Fruit fly (Drosophila melanogaster): ENCODE measurements around the gene CG13361.
A peak's percentile ranks its signal among the peaks of the same experiment; 100 is the strongest.

The CG13361 gene

DNA sequence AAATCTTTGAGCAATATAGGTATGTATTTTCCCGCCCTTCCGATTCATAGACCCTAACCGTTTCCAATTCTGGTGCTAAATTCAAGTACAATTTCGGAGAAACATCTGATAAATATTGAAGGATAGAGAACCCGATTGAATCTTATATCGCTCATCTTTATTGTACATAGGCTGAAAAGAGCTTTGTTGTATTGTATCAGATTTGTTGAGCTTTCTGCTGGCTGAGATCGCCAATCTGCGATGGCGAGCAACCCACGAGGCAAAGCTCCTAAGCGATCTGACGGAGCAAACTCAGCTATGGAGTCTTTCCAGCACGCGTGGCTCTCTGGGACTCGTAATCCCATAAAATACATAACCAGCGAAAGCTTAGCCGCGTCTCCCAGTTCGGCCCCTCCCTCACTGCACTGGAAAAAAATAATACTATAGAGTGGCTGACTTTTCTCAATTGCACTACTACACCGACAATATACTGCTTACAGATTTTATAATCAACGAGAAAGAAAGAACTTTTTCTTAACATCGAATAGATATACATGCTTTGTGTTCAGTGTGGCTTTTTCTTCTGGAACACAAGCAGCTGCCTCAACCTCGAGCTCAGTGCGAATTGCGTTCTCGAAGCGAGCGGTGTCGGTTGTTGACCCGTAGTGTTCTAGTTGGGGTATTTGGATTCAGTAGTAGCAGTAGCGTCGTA lies 2.3 kb upstream of the CG13361 start:
- TF ChIP-seq CG3919 (GFP tag; optimal IDR thresholded peaks at IDR 0.05) (peak; percentile 88), CG6808 (GFP tag; optimal IDR thresholded peaks at IDR 0.05) (peak; percentile 77), fd85E (GFP tag; optimal IDR thresholded peaks at IDR 0.05) (peak; percentile 69), Hr38 (GFP tag; optimal IDR thresholded peaks at IDR 0.05) (peak; percentile 60), Gug (GFP tag; IDR thresholded peaks at IDR 0.05) (peak; percentile 90), CG8119 (GFP tag; IDR thresholded peaks at IDR 0.05) (peak; percentile 92), dsx (GFP tag; optimal IDR thresholded peaks at IDR 0.05; ENCODE audit: poor library complexity, severe bottlenecking) (peak; percentile 79), Sox102F (GFP tag; optimal IDR thresholded peaks at IDR 0.05) (peak; percentile 85), ss (GFP tag; optimal IDR thresholded peaks at IDR 0.05) (peak; percentile 84), esn (GFP tag; optimal IDR thresholded peaks at IDR 0.05) (peak; percentile 83), Lpt (GFP tag; optimal IDR thresholded peaks at IDR 0.05) (peak; percentile 88), CG16779 (tag; optimal IDR thresholded peaks at IDR 0.05) (peak; percentile 78), Sox14 (GFP tag; optimal IDR thresholded peaks at IDR 0.05) (peak; percentile 94), CG6854 (GFP tag; optimal IDR thresholded peaks at IDR 0.05) (no peak), CG11294 (GFP tag; IDR thresholded peaks at IDR 0.05) (peak; percentile 82), CG8632 (GFP tag; optimal IDR thresholded peaks at IDR 0.05) (peak; percentile 78), fd59A (GFP tag; optimal IDR thresholded peaks at IDR 0.05) (peak; percentile 68), CG34406 (GFP tag; optimal IDR thresholded peaks at IDR 0.05) (peak; percentile 71), topi (GFP tag; optimal IDR thresholded peaks at IDR 0.05) (peak; percentile 81), Ets21C (GFP tag; optimal IDR thresholded peaks at IDR 0.05) (peak; percentile 67), CG31627 (GFP tag; optimal IDR thresholded peaks at IDR 0.05) (peak; percentile 80), achi (GFP tag; optimal IDR thresholded peaks at IDR 0.05) (peak; percentile 82), Eip78C (GFP tag) (peak; percentile 97), CG32006 (GFP tag; optimal IDR thresholded peaks at IDR 0.05) (peak; percentile 91), vri (GFP tag; optimal IDR thresholded peaks at IDR 0.05) (peak; percentile 96), Eip93F (GFP tag; optimal IDR thresholded peaks at IDR 0.05) (no peak), CG15336 (GFP tag; IDR thresholded peaks at IDR 0.05) (peak; percentile 91), Sox15 (GFP tag; optimal IDR thresholded peaks at IDR 0.05) (peak; percentile 65), CG8319 (GFP tag; optimal IDR thresholded peaks at IDR 0.05) (peak; percentile 48), CG7368 (GFP tag; optimal IDR thresholded peaks at IDR 0.05) (peak; percentile 83), CG4318 (GFP tag; optimal IDR thresholded peaks at IDR 0.05) (peak; percentile 81), CG11902 (GFP tag; optimal IDR thresholded peaks at IDR 0.05) (peak; percentile 64), Hr4 (GFP tag; optimal IDR thresholded peaks at IDR 0.05) (peak; percentile 91), fkh (GFP tag; optimal IDR thresholded peaks at IDR 0.05) (peak; percentile 52), Hr39 (GFP tag; optimal IDR thresholded peaks at IDR 0.05) (peak; percentile 84), dac (GFP tag; optimal IDR thresholded peaks at IDR 0.05) (peak; percentile 74), CG11762 (GFP tag; optimal IDR thresholded peaks at IDR 0.05; ENCODE audit: insufficient read depth) (peak; percentile 84), OdsH (GFP tag; optimal IDR thresholded peaks at IDR 0.05) (peak; percentile 88), CG6163 (GFP tag; IDR thresholded peaks at IDR 0.05) (no peak; the same call in 1 of the 3 replicates), CG9139 (GFP tag; optimal IDR thresholded peaks at IDR 0.05) (peak; percentile 66), CG3032 (tag; optimal IDR thresholded peaks at IDR 0.05) (peak; percentile 78), CG1621 (tag; optimal IDR thresholded peaks at IDR 0.05) (peak; percentile 79), net (GFP tag; optimal IDR thresholded peaks at IDR 0.05) (peak; percentile 90), Blimp-1 (GFP tag; optimal IDR thresholded peaks at IDR 0.05) (peak; percentile 10), spab (GFP tag; optimal IDR thresholded peaks at IDR 0.05) (peak; percentile 71), CG6792 (GFP tag; optimal IDR thresholded peaks at IDR 0.05) (peak; percentile 83), Met (GFP tag; optimal IDR thresholded peaks at IDR 0.05) (peak; percentile 88), cyc (GFP tag; optimal IDR thresholded peaks at IDR 0.05) (peak; percentile 84), Smox (GFP tag; optimal IDR thresholded peaks at IDR 0.05) (peak; percentile 77), lz (GFP tag; optimal IDR thresholded peaks at IDR 0.05) (peak; percentile 84)
